In genomic region chr2L:21879411-21879810, dm6 we compare ENCODE assay signal across 3 fruit fly cellular contexts.
A peak's percentile ranks its signal among the peaks of the same experiment; 100 is the strongest.
TF ChIP-seq lines count a peak whose summit lies in the region.

No protein-coding gene starts in this region.

TF ChIP-seq in whole organism, prepupa, 60 proteins besides CTCF, POLR2A, EP300 and RAD21 (continues in another document):
- TF ChIP-seq CG15336 (GFP tag; IDR thresholded peaks at IDR 0.05; lab: Robert Waterston, UW) = no peak
- no peak for TF ChIP-seq Lpt (GFP tag; optimal IDR thresholded peaks at IDR 0.05; lab: Kevin White, UChicago)
- TF ChIP-seq CG10631 (GFP tag; optimal IDR thresholded peaks at IDR 0.05; lab: Kevin White, UChicago) = peak; percentile 38
- no peak for TF ChIP-seq fkh (GFP tag; optimal IDR thresholded peaks at IDR 0.05; lab: Kevin White, UChicago)
- peak; percentile 37 for TF ChIP-seq CG6792 (GFP tag; optimal IDR thresholded peaks at IDR 0.05; lab: Kevin White, UChicago)
- no peak for TF ChIP-seq fd85E (GFP tag; optimal IDR thresholded peaks at IDR 0.05; lab: Kevin White, UChicago)
- TF ChIP-seq Eip78C (GFP tag; lab: Kevin White, UChicago) = peak; percentile 87
- TF ChIP-seq CG31627 (GFP tag; optimal IDR thresholded peaks at IDR 0.05; lab: Kevin White, UChicago) = peak; percentile 25
- TF ChIP-seq dsx (GFP tag; optimal IDR thresholded peaks at IDR 0.05; lab: Kevin White, UChicago; ENCODE audit: poor library complexity, severe bottlenecking) = peak; percentile 38
- peak; percentile 43 for TF ChIP-seq Sox102F (GFP tag; optimal IDR thresholded peaks at IDR 0.05; lab: Kevin White, UChicago)
- TF ChIP-seq svp (GFP tag; lab: Kevin White, UChicago) = peak; percentile 78
- TF ChIP-seq Ets21C (GFP tag; optimal IDR thresholded peaks at IDR 0.05; lab: Kevin White, UChicago) = peak; percentile 8
- TF ChIP-seq CG8319 (GFP tag; optimal IDR thresholded peaks at IDR 0.05; lab: Kevin White, UChicago) = peak; percentile 22
- TF ChIP-seq Gug (GFP tag; IDR thresholded peaks at IDR 0.05; lab: Robert Waterston, UW) = no peak
- no peak for TF ChIP-seq CG4318 (GFP tag; optimal IDR thresholded peaks at IDR 0.05; lab: Kevin White, UChicago)
- TF ChIP-seq Hr38 (GFP tag; optimal IDR thresholded peaks at IDR 0.05; lab: Kevin White, UChicago) = no peak
- no peak for TF ChIP-seq CG6854 (GFP tag; optimal IDR thresholded peaks at IDR 0.05; lab: Kevin White, UChicago)
- peak; percentile 39 for TF ChIP-seq Eip75B (GFP tag; optimal IDR thresholded peaks at IDR 0.05; lab: Kevin White, UChicago)
- TF ChIP-seq CG3032 (tag; optimal IDR thresholded peaks at IDR 0.05; lab: Kevin White, UChicago) = peak; percentile 48
- TF ChIP-seq Hr39 (GFP tag; optimal IDR thresholded peaks at IDR 0.05; lab: Kevin White, UChicago) = peak; percentile 24
- TF ChIP-seq CG11294 (GFP tag; IDR thresholded peaks at IDR 0.05; lab: Robert Waterston, UW) = no peak
- no peak for TF ChIP-seq CG1621 (tag; optimal IDR thresholded peaks at IDR 0.05; lab: Kevin White, UChicago)
- TF ChIP-seq topi (GFP tag; optimal IDR thresholded peaks at IDR 0.05; lab: Kevin White, UChicago) = peak; percentile 55
- no peak; the same call in 2 of the 3 replicates for TF ChIP-seq CG6163 (GFP tag; IDR thresholded peaks at IDR 0.05; lab: Robert Waterston, UW)
- no peak for TF ChIP-seq Hr4 (GFP tag; optimal IDR thresholded peaks at IDR 0.05; lab: Kevin White, UChicago)
- no peak for TF ChIP-seq CG11762 (GFP tag; optimal IDR thresholded peaks at IDR 0.05; lab: Kevin White, UChicago; ENCODE audit: insufficient read depth)
- no peak for TF ChIP-seq dac (GFP tag; optimal IDR thresholded peaks at IDR 0.05; lab: Kevin White, UChicago)
- TF ChIP-seq salr (GFP tag; optimal IDR thresholded peaks at IDR 0.05; lab: Kevin White, UChicago) = peak in 1 of 2 experiments; percentile 16
- peak; percentile 50 for TF ChIP-seq lz (GFP tag; optimal IDR thresholded peaks at IDR 0.05; lab: Kevin White, UChicago)
- TF ChIP-seq CG32006 (GFP tag; optimal IDR thresholded peaks at IDR 0.05; lab: Kevin White, UChicago) = no peak
- TF ChIP-seq Smox (GFP tag; optimal IDR thresholded peaks at IDR 0.05; lab: Kevin White, UChicago) = peak; percentile 58

TF ChIP-seq in whole organism, pupa, 21 proteins besides CTCF, POLR2A, EP300 and RAD21:
- no peak for TF ChIP-seq Snoo (tag; optimal IDR thresholded peaks at IDR 0.05; lab: Kevin White, UChicago)
- peak; percentile 23 for TF ChIP-seq CG34367 (tag; optimal IDR thresholded peaks at IDR 0.05; lab: Kevin White, UChicago)
- TF ChIP-seq CG12605 (GFP tag; IDR thresholded peaks at IDR 0.05; lab: Robert Waterston, UW) = no peak
- TF ChIP-seq EcR (GFP tag; optimal IDR thresholded peaks at IDR 0.05; lab: Kevin White, UChicago) = no peak
- peak; percentile 54 for TF ChIP-seq CG9948 (tag; optimal IDR thresholded peaks at IDR 0.05; lab: Kevin White, UChicago)
- no peak for TF ChIP-seq CG13204 (GFP tag; optimal IDR thresholded peaks at IDR 0.05; lab: Kevin White, UChicago)
- no peak for TF ChIP-seq gl (tag; optimal IDR thresholded peaks at IDR 0.05; lab: Kevin White, UChicago)
- TF ChIP-seq CG14655 (GFP tag; optimal IDR thresholded peaks at IDR 0.05; lab: Kevin White, UChicago) = peak; percentile 42
- TF ChIP-seq CG8159 (tag; optimal IDR thresholded peaks at IDR 0.05; lab: Kevin White, UChicago) = peak; percentile 69
- TF ChIP-seq CG10348 (GFP tag; IDR thresholded peaks at IDR 0.05; lab: Robert Waterston, UW) = no peak
- TF ChIP-seq Ets98B (GFP tag; IDR thresholded peaks at IDR 0.05; lab: Robert Waterston, UW) = no peak
- TF ChIP-seq Pif1B (GFP tag; optimal IDR thresholded peaks at IDR 0.05; lab: Kevin White, UChicago) = peak; percentile 31
- peak; percentile 49 for TF ChIP-seq CG15710 (tag; optimal IDR thresholded peaks at IDR 0.05; lab: Kevin White, UChicago)
- no peak for TF ChIP-seq CG4496 (GFP tag; IDR thresholded peaks at IDR 0.05; lab: Robert Waterston, UW)
- no peak for TF ChIP-seq rn (GFP tag; IDR thresholded peaks at IDR 0.05; lab: Robert Waterston, UW)
- TF ChIP-seq CG17806 (tag; optimal IDR thresholded peaks at IDR 0.05; lab: Kevin White, UChicago) = peak; percentile 41
- TF ChIP-seq fd96Ca (GFP tag; IDR thresholded peaks at IDR 0.05; lab: Robert Waterston, UW) = no peak
- no peak for TF ChIP-seq D1 (tag; optimal IDR thresholded peaks at IDR 0.05; lab: Kevin White, UChicago)
- peak; percentile 17 for TF ChIP-seq Pif1A (GFP tag; optimal IDR thresholded peaks at IDR 0.05; lab: Kevin White, UChicago)
- no peak for TF ChIP-seq CG8301 (tag; optimal IDR thresholded peaks at IDR 0.05; lab: Kevin White, UChicago)
- TF ChIP-seq CG32121 (GFP tag; IDR thresholded peaks at IDR 0.05; lab: Robert Waterston, UW) = no peak

TF ChIP-seq in whole organism, wandering third instar larva, 38 proteins besides CTCF, POLR2A, EP300 and RAD21:
- no peak for TF ChIP-seq Dfd (GFP tag; optimal IDR thresholded peaks at IDR 0.05; lab: Kevin White, UChicago)
- TF ChIP-seq Abd-B (GFP tag; optimal IDR thresholded peaks at IDR 0.05; lab: Kevin White, UChicago) = no peak
- TF ChIP-seq Sp1 (GFP tag; optimal IDR thresholded peaks at IDR 0.05; lab: Kevin White, UChicago) = peak; percentile 51
- TF ChIP-seq Jra (GFP tag; optimal IDR thresholded peaks at IDR 0.05; lab: Kevin White, UChicago) = no peak
- no peak for TF ChIP-seq usp (GFP tag; optimal IDR thresholded peaks at IDR 0.05; lab: Kevin White, UChicago)
- TF ChIP-seq Hr83 (GFP tag; optimal IDR thresholded peaks at IDR 0.05; lab: Kevin White, UChicago; ENCODE audit: poor library complexity, severe bottlenecking) = no peak
- no peak for TF ChIP-seq Myc (optimal IDR thresholded peaks at IDR 0.05; lab: Kevin White, UChicago)
- TF ChIP-seq fru (GFP tag; optimal IDR thresholded peaks at IDR 0.05; lab: Kevin White, UChicago) = peak; percentile 53
- TF ChIP-seq GATAd (GFP tag; optimal IDR thresholded peaks at IDR 0.05; lab: Kevin White, UChicago) = no peak
- TF ChIP-seq CG32264 (GFP tag; optimal IDR thresholded peaks at IDR 0.05; lab: Kevin White, UChicago) = no peak
- TF ChIP-seq rgr (GFP tag; optimal IDR thresholded peaks at IDR 0.05; lab: Kevin White, UChicago) = peak; percentile 45
- TF ChIP-seq Mio (GFP tag; optimal IDR thresholded peaks at IDR 0.05; lab: Kevin White, UChicago) = no peak
- no peak for TF ChIP-seq Vsx2 (GFP tag; optimal IDR thresholded peaks at IDR 0.05; lab: Kevin White, UChicago; ENCODE audit: partially characterized antibody)
- TF ChIP-seq woc (GFP tag; optimal IDR thresholded peaks at IDR 0.05; lab: Kevin White, UChicago) = peak; percentile 52
- no peak for TF ChIP-seq Hr78 (GFP tag; optimal IDR thresholded peaks at IDR 0.05; lab: Kevin White, UChicago)
- peak; percentile 46 for TF ChIP-seq OdsH (GFP tag; optimal IDR thresholded peaks at IDR 0.05; lab: Kevin White, UChicago)
- TF ChIP-seq CrebA (GFP tag; optimal IDR thresholded peaks at IDR 0.05; lab: Kevin White, UChicago; ENCODE audit: borderline replicate concordance) = no peak
- TF ChIP-seq dsf (GFP tag; optimal IDR thresholded peaks at IDR 0.05; lab: Kevin White, UChicago; ENCODE audit: borderline replicate concordance) = no peak
- peak; percentile 50 for TF ChIP-seq HLH106 (tag; optimal IDR thresholded peaks at IDR 0.05; lab: Kevin White, UChicago)
- TF ChIP-seq sv (GFP tag; optimal IDR thresholded peaks at IDR 0.05; lab: Kevin White, UChicago) = no peak
- TF ChIP-seq Dif (GFP tag; optimal IDR thresholded peaks at IDR 0.05; lab: Kevin White, UChicago; ENCODE audit: partially characterized antibody) = no peak
- no peak for TF ChIP-seq pan (optimal IDR thresholded peaks at IDR 0.05; lab: Kevin White, UChicago)
- peak; percentile 4 for TF ChIP-seq dmrt93B (GFP tag; optimal IDR thresholded peaks at IDR 0.05; lab: Kevin White, UChicago)
- peak; percentile 36 for TF ChIP-seq ey (GFP tag; optimal IDR thresholded peaks at IDR 0.05; lab: Kevin White, UChicago)
- no peak for TF ChIP-seq tai (GFP tag; optimal IDR thresholded peaks at IDR 0.05; lab: Kevin White, UChicago)
- TF ChIP-seq foxo (GFP tag; optimal IDR thresholded peaks at IDR 0.05; lab: Kevin White, UChicago) = peak in 1 of 2 experiments; percentile 54
- TF ChIP-seq h (GFP tag; optimal IDR thresholded peaks at IDR 0.05; lab: Kevin White, UChicago) = peak; percentile 57
- TF ChIP-seq psq (GFP tag; optimal IDR thresholded peaks at IDR 0.05; lab: Kevin White, UChicago) = peak; percentile 45
- no peak for TF ChIP-seq dl (GFP tag; optimal IDR thresholded peaks at IDR 0.05; lab: Kevin White, UChicago; ENCODE audit: insufficient read depth in 1 of 2, partially characterized antibody in 2 of 2)
- peak; percentile 26 for TF ChIP-seq br (GFP tag; optimal IDR thresholded peaks at IDR 0.05; lab: Kevin White, UChicago)
TF ChIP-seq in whole organism, wandering third instar larva: peak in this region for 12.

Comparison
In these comparisons a context has a peak if more than half of its experiments do, and no peak if none do; other contexts are left out.
1. Of the 1 proteins assayed by ChIP-seq in both whole organism, prepupa and whole organism, wandering third instar larva: peak only in whole organism, prepupa: none; only in whole organism, wandering third instar larva: none; in both: OdsH; in neither: 0.